Worm (Caenorhabditis elegans): ENCODE measurements around the gene C34D4.4.

C34D4.4 gene

ce11 chrIV:7153362-7153761 is 4.2 kb downstream of the C34D4.4 start, which contains the start of gene C34D4.3:
TSS of gene C34D4.3 (plus strand) at chrIV:7153662.
- no peak for TF ChIP-seq swsn-7 (tag; optimal IDR thresholded peaks at IDR 0.05)
- TF ChIP-seq fkh-4 (tag; optimal IDR thresholded peaks at IDR 0.05; ENCODE audit: borderline replicate concordance): no peak
- TF ChIP-seq nhr-84 (tag; optimal IDR thresholded peaks at IDR 0.05): no peak
- no peak for TF ChIP-seq mab-9 (GFP tag; IDR thresholded peaks at IDR 0.05)
- no peak for TF ChIP-seq hlh-17 (GFP tag; optimal IDR thresholded peaks at IDR 0.05; ENCODE audit: borderline replicate concordance)
- no peak for TF ChIP-seq sup-37 (GFP tag; optimal IDR thresholded peaks at IDR 0.05)
- TF ChIP-seq vab-15 (tag; optimal IDR thresholded peaks at IDR 0.05): no peak

- TF ChIP-seq mdl-1 (tag; optimal IDR thresholded peaks at IDR 0.05) (no peak), C34B4.2 (tag; optimal IDR thresholded peaks at IDR 0.05) (no peak), nhr-237 (tag; optimal IDR thresholded peaks at IDR 0.05) (no peak), lin-13 (GFP tag; optimal IDR thresholded peaks at IDR 0.05) (no peak), irx-1 (tag; optimal IDR thresholded peaks at IDR 0.05) (no peak), alr-1 (tag; optimal IDR thresholded peaks at IDR 0.05; ENCODE audit: borderline replicate concordance) (no peak), nhr-47 (tag; optimal IDR thresholded peaks at IDR 0.05) (no peak), ztf-11 (tag; optimal IDR thresholded peaks at IDR 0.05) (no peak), nhr-71 (tag; optimal IDR thresholded peaks at IDR 0.05) (no peak), ztf-4 (tag; optimal IDR thresholded peaks at IDR 0.05) (no peak), nhr-76 (tag; optimal IDR thresholded peaks at IDR 0.05) (no peak), swsn-7 (tag; optimal IDR thresholded peaks at IDR 0.05) (no peak), jun-1 (tag; optimal IDR thresholded peaks at IDR 0.05) (no peak)
Measured at ce11 chrIV:7154356-7154755, 5.2 kb downstream of the C34D4.4 start, which contains the start of gene C34D4.2. TSS of gene C34D4.2 (plus strand) at chrIV:7154656.

ce11 chrIV:7156356-7156755 is 7.2 kb downstream of the C34D4.4 start, which contains the start of gene maph-9:
TSS of gene maph-9 (plus strand) at chrIV:7156628.
- TF ChIP-seq dsc-1 (tag; optimal IDR thresholded peaks at IDR 0.05) (peak; percentile 50), fkh-8 (tag; optimal IDR thresholded peaks at IDR 0.05) (peak; percentile 95), nhr-47 (tag; optimal IDR thresholded peaks at IDR 0.05) (peak; percentile 39), lsy-2 (tag; optimal IDR thresholded peaks at IDR 0.05) (peak in 1 of 2 experiments; percentile 39), efl-1 (optimal IDR thresholded peaks at IDR 0.05) (no peak), efl-1 (GFP tag; optimal IDR thresholded peaks at IDR 0.05 in 1 of 2) (peak in 1 of 2 experiments; percentile 64), alr-1 (tag; optimal IDR thresholded peaks at IDR 0.05; ENCODE audit: borderline replicate concordance) (no peak), fkh-4 (tag; optimal IDR thresholded peaks at IDR 0.05; ENCODE audit: borderline replicate concordance) (no peak), nhr-71 (tag; optimal IDR thresholded peaks at IDR 0.05) (peak; percentile 49)

ce11 chrIV:7158161-7158560 is 9.0 kb downstream of the C34D4.4 start:
- no peak for TF ChIP-seq mep-1 (tag; optimal IDR thresholded peaks at IDR 0.05)
- TF ChIP-seq nhr-28 (tag; optimal IDR thresholded peaks at IDR 0.05): no peak
- TF ChIP-seq ztf-11 (tag; optimal IDR thresholded peaks at IDR 0.05): no peak
- no peak for TF ChIP-seq unc-86 (tag; optimal IDR thresholded peaks at IDR 0.05)
- TF ChIP-seq nhr-84 (tag; optimal IDR thresholded peaks at IDR 0.05): no peak
- no peak for TF ChIP-seq mdl-1 (tag; optimal IDR thresholded peaks at IDR 0.05)
- no peak for TF ChIP-seq elt-3 (tag; optimal IDR thresholded peaks at IDR 0.05)
- no peak for TF ChIP-seq aha-1 (tag; optimal IDR thresholded peaks at IDR 0.05)
- no peak for TF ChIP-seq hpl-2 (GFP tag; optimal IDR thresholded peaks at IDR 0.05)
- TF ChIP-seq blmp-1 (tag; optimal IDR thresholded peaks at IDR 0.05): no peak
- no peak for TF ChIP-seq pqm-1 (tag; optimal IDR thresholded peaks at IDR 0.05)
- no peak for TF ChIP-seq ets-5 (GFP tag; IDR thresholded peaks at IDR 0.05)
- no peak for TF ChIP-seq snu-23 (GFP tag; optimal IDR thresholded peaks at IDR 0.05)
- no peak for TF ChIP-seq Y116A8C.19 (tag; optimal IDR thresholded peaks at IDR 0.05; ENCODE audit: borderline replicate concordance)
- TF ChIP-seq sox-4 (tag; optimal IDR thresholded peaks at IDR 0.05): no peak
- TF ChIP-seq fkh-8 (tag; optimal IDR thresholded peaks at IDR 0.05): no peak
- TF ChIP-seq ztf-4 (tag; optimal IDR thresholded peaks at IDR 0.05): no peak
- no peak for TF ChIP-seq unc-62 (GFP tag; optimal IDR thresholded peaks at IDR 0.05)
- TF ChIP-seq egl-13 (tag; optimal IDR thresholded peaks at IDR 0.05): no peak
- TF ChIP-seq nhr-47 (tag; optimal IDR thresholded peaks at IDR 0.05): no peak
